Worm (Caenorhabditis elegans): ENCODE results near the gene ZK1248.15.

DNA sequence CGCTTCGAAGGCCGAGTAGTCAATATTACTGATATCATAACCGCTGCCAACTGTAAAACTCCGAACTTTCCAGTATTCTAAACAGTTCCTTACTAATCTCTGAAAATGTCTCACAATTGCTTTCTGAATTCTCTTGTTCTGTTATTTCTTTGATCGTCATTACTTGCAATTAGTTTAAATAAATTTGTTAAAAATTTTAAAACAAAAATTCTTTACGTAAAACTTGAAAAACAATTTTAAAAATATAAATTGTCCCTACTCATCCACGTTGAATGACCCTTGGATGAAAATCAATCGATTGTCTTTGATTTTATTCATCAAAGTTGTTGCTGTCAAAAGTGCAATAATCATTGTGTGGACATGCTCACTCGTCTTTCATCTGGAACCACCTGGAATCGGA is 44.2 kb downstream of the ZK1248.15 start, which contains the start of gene acdh-8:
- TF ChIP-seq mdl-1 (tag; optimal IDR thresholded peaks at IDR 0.05) (no peak), ces-1 (GFP tag; optimal IDR thresholded peaks at IDR 0.05) (no peak), snpc-4 (tag; optimal IDR thresholded peaks at IDR 0.05) (no peak), unc-62 (GFP tag; optimal IDR thresholded peaks at IDR 0.05 in 1 of 2) (no peak), unc-62 (tag; optimal IDR thresholded peaks at IDR 0.05) (no peak), dpl-1 (GFP tag; optimal IDR thresholded peaks at IDR 0.05) (no peak), nhr-111 (GFP tag; optimal IDR thresholded peaks at IDR 0.05) (no peak), daf-12 (tag; optimal IDR thresholded peaks at IDR 0.05) (no peak), lin-39 (tag; optimal IDR thresholded peaks at IDR 0.05) (no peak), egl-27 (tag; optimal IDR thresholded peaks at IDR 0.05) (no peak), lsy-2 (tag; optimal IDR thresholded peaks at IDR 0.05) (no peak), pqm-1 (tag; optimal IDR thresholded peaks at IDR 0.05) (no peak)

Measured in whole organism, L4 larva.